Worm (Caenorhabditis elegans): ENCODE results near the gene Y54F10AM.15.

Gene Y54F10AM.15

DNA sequence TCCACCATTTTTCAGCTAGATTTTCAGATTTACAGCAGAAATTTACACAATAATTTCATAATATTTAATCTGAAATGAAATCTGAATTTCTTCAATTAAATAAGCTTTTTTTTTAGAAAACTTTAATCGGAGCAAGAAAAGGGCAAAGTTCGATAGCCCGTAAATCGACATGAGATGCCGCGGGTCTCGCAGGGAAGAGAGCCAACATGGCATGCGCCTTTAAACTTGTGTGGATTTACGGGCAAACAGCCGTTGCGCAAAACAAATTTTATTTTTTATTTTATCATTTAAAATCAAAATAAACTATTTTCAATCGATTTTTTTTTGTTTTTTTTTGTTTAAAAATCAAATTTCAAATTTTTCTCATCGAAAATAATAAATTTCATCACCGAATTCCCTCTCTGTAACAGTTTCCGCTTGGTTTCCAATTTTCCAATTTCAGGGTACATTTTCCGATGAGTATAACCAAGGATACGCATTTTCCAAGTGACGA, at the start of gene Y54F10AM.15, which contains the start of the genes rbc-2 and ndua-8:
TSS of gene Y54F10AM.15 (minus strand) at position 59 of the 493 bp plus-strand sequence.
TSS of gene rbc-2 (minus strand) at position 69 of the 493 bp plus-strand sequence.
TSS of gene ndua-8 (plus strand) at position 443 of the 493 bp plus-strand sequence.
- TF ChIP-seq zfp-3 (GFP tag; conservative IDR thresholded peaks at IDR 0.05), result peak; percentile 67; the same call in 1 of the 2 replicates
- peak; percentile 58; the same call in 1 of the 2 replicates for TF ChIP-seq ceh-20 (GFP tag; IDR thresholded peaks at IDR 0.05)
- TF ChIP-seq mdt-29 (GFP tag; IDR thresholded peaks at IDR 0.05), result 0 out of 2 replicates have a peak, but pooled peaks have one; percentile 26
- no peak for TF ChIP-seq Y105C5A.15 (GFP tag; IDR thresholded peaks at IDR 0.05)
- peak; percentile 28 to 68 for TF ChIP-seq mdl-1 (tag; optimal IDR thresholded peaks at IDR 0.05)
- peak; percentile 96 for TF ChIP-seq dve-1 (tag; optimal IDR thresholded peaks at IDR 0.05; ENCODE audit: insufficient read depth)
- peak; percentile 23 for TF ChIP-seq spr-3 (GFP tag; optimal IDR thresholded peaks at IDR 0.05)
- TF ChIP-seq ceh-82 (tag; optimal IDR thresholded peaks at IDR 0.05), result no peak
- no peak for TF ChIP-seq tra-1 (GFP tag; IDR thresholded peaks at IDR 0.05)
- TF ChIP-seq zag-1 (tag; optimal IDR thresholded peaks at IDR 0.05), result no peak
- peak; percentile 84 for TF ChIP-seq zfp-2 (tag; optimal IDR thresholded peaks at IDR 0.05)
- peak; percentile 62 for TF ChIP-seq lin-15B (tag; optimal IDR thresholded peaks at IDR 0.05)
- no peak for TF ChIP-seq lir-3 (tag; optimal IDR thresholded peaks at IDR 0.05)
- TF ChIP-seq nhr-48 (tag; optimal IDR thresholded peaks at IDR 0.05), result no peak
- TF ChIP-seq lin-38 (GFP tag; IDR thresholded peaks at IDR 0.05), result peak; percentile 86
- TF ChIP-seq F26F4.8 (GFP tag; conservative IDR thresholded peaks at IDR 0.05), result no peak
- no peak for TF ChIP-seq lin-29 (GFP tag; IDR thresholded peaks at IDR 0.05)
- no peak for TF ChIP-seq ztf-11 (tag; optimal IDR thresholded peaks at IDR 0.05)
- TF ChIP-seq hlh-11 (tag; optimal IDR thresholded peaks at IDR 0.05), result peak; percentile 84
- TF ChIP-seq ctbp-1 (GFP tag; IDR thresholded peaks at IDR 0.05), result no peak; the same call in 1 of the 2 replicates
- peak; percentile 75 for TF ChIP-seq nhr-25 (tag; optimal IDR thresholded peaks at IDR 0.05; ENCODE audit: borderline replicate concordance, insufficient read depth)
- TF ChIP-seq ceh-44 (GFP tag; IDR thresholded peaks at IDR 0.05), result 0 out of 2 replicates have a peak, but pooled peaks have one; percentile 37
- no peak for TF ChIP-seq mxl-3 (GFP tag; optimal IDR thresholded peaks at IDR 0.05)
- peak; percentile 92 for TF ChIP-seq fkh-10 (GFP tag; optimal IDR thresholded peaks at IDR 0.05)
- no peak for TF ChIP-seq dmd-8 (GFP tag; IDR thresholded peaks at IDR 0.05)
- peak; percentile 92 for TF ChIP-seq lin-13 (GFP tag; optimal IDR thresholded peaks at IDR 0.05)
- TF ChIP-seq nhr-102 (tag; optimal IDR thresholded peaks at IDR 0.05), result peak; percentile 64
- TF ChIP-seq ces-1 (GFP tag; optimal IDR thresholded peaks at IDR 0.05), result no peak
- no peak for TF ChIP-seq zip-11 (GFP tag; IDR thresholded peaks at IDR 0.05)
- peak; percentile 49 for TF ChIP-seq unc-130 (GFP tag; optimal IDR thresholded peaks at IDR 0.05)
- TF ChIP-seq unc-62 (GFP tag; optimal IDR thresholded peaks at IDR 0.05 in 1 of 2), result peak; percentile 6 to 59
- no peak for TF ChIP-seq unc-62 (tag; optimal IDR thresholded peaks at IDR 0.05)
- TF ChIP-seq Y5F2A.4 (GFP tag; optimal IDR thresholded peaks at IDR 0.05), result no peak
- peak; percentile 85 for TF ChIP-seq hmg-1.1 (GFP tag; IDR thresholded peaks at IDR 0.05)
- no peak for TF ChIP-seq sdz-12 (GFP tag; optimal IDR thresholded peaks at IDR 0.05)
- peak; percentile 46 for TF ChIP-seq nhr-28 (tag; optimal IDR thresholded peaks at IDR 0.05)
- TF ChIP-seq jun-1 (tag; optimal IDR thresholded peaks at IDR 0.05), result no peak
- no peak for TF ChIP-seq nhr-237 (tag; optimal IDR thresholded peaks at IDR 0.05)
- TF ChIP-seq daf-16 (GFP tag; optimal IDR thresholded peaks at IDR 0.05), result peak in 1 of 2 experiments; percentile 32
- TF ChIP-seq daf-16 (tag; optimal IDR thresholded peaks at IDR 0.05), result peak; percentile 67
- no peak for TF ChIP-seq fos-1 (tag; optimal IDR thresholded peaks at IDR 0.05)
- TF ChIP-seq lim-7 (GFP tag; IDR thresholded peaks at IDR 0.05), result no peak
- no peak for TF ChIP-seq zip-2 (tag; optimal IDR thresholded peaks at IDR 0.05)
- no peak for TF ChIP-seq ceh-28 (tag; optimal IDR thresholded peaks at IDR 0.05)
- TF ChIP-seq F49E8.2 (tag; optimal IDR thresholded peaks at IDR 0.05; ENCODE audit: borderline replicate concordance), result peak; percentile 35
- peak; percentile 67 for TF ChIP-seq F37D6.2 (tag; optimal IDR thresholded peaks at IDR 0.05)
- TF ChIP-seq ceh-32 (tag; optimal IDR thresholded peaks at IDR 0.05; ENCODE audit: poor library complexity), result no peak
- no peak for TF ChIP-seq egl-43 (GFP tag; IDR thresholded peaks at IDR 0.05)
- no peak for TF ChIP-seq Y48G9A.11 (GFP tag; IDR thresholded peaks at IDR 0.05)
- peak; percentile 90 for TF ChIP-seq T26A8.4 (GFP tag; IDR thresholded peaks at IDR 0.05)
- no peak for TF ChIP-seq F44E2.7 (GFP tag; IDR thresholded peaks at IDR 0.05)

All from whole organism, L4 larva.